Worm (Caenorhabditis elegans) whole organism, L4 larva: ENCODE data around the gene aakg-3.

Experiments
- F49E8.2 ChIP-seq: sonication (generic microtip); optimal IDR thresholded peaks from 2 replicates; lab custom pipeline; 2016; ENCODE audit warnings: missing compliant biosample characterization, mild to moderate bottlenecking, missing genetic modification characterization, borderline replicate concordance
- R02D3.7 ChIP-seq: fragments of 150-350 bp; sonication (generic microtip); optimal IDR thresholded peaks from 3 replicates; lab custom pipeline; 2014; ENCODE audit warnings: missing biosample characterization, missing genetic modification characterization
- T20F7.1 ChIP-seq: fragments of 200-800 bp; sonication (Bioruptor generic); optimal IDR thresholded peaks from 2 replicates; lab custom pipeline; 2018; ENCODE audit warnings: mild to moderate bottlenecking, missing genetic modification characterization, missing compliant biosample characterization
- T26A8.4 ChIP-seq: fragments of 200-800 bp; sonication (Bioruptor generic); IDR thresholded peaks from 2 replicates; pipeline ENCODE4 v1.3.6; 2022; ENCODE audit warnings: missing genetic modification characterization, missing compliant biosample characterization
- Y105C5A.15 ChIP-seq: fragments of 200-800 bp; sonication (Bioruptor generic); IDR thresholded peaks from 2 replicates; pipeline ENCODE4 v1.3.6; 2022; ENCODE audit warnings: missing genetic modification characterization, missing compliant biosample characterization
- aha-1 ChIP-seq: fragments of 150-350 bp; peaks from one replicate; lab custom pipeline; 2014; ENCODE audit warnings: missing biosample characterization, missing genetic modification characterization
- ama-1 ChIP-seq: fragments of 150-350 bp; optimal IDR thresholded peaks from 2 replicates; lab custom pipeline; 2014; ENCODE audit warnings: inconsistent platforms, mixed read lengths
- ceh-20 ChIP-seq: fragments of 200-800 bp; sonication (Bioruptor generic); IDR thresholded peaks from 2 replicates; pipeline ENCODE4 v1.3.6; 2022; ENCODE audit warnings: missing genetic modification reagents, missing genetic modification characterization, missing compliant biosample characterization
- ctbp-1 ChIP-seq: fragments of 200-800 bp; sonication (Bioruptor generic); IDR thresholded peaks from 2 replicates; pipeline ENCODE4 v1.3.6; 2022; ENCODE audit warnings: missing genetic modification reagents, missing genetic modification characterization, missing compliant biosample characterization
- daf-16 ChIP-seq, 3 experiments: sonication (generic microtip); optimal IDR thresholded peaks; 2 replicates each; lab custom pipeline; 2016 to 2017; ENCODE audit warnings: missing genetic modification characterization in 3 of 3, missing genetic modification reagents in 3 of 3, mild to moderate bottlenecking in 2 of 3, missing compliant biosample characterization in 2 of 3, missing biosample characterization in 1 of 3, moderate library complexity in 1 of 3
- dmd-6 ChIP-seq: fragments of 200-800 bp; sonication (Bioruptor generic); IDR thresholded peaks from 2 replicates; pipeline ENCODE4 v1.3.6; 2022; ENCODE audit warnings: missing genetic modification reagents, missing genetic modification characterization, missing compliant biosample characterization
- dpl-1 ChIP-seq: fragments of 150-350 bp; optimal IDR thresholded peaks from 2 replicates; lab custom pipeline; 2014; ENCODE audit warnings: missing biosample characterization, missing genetic modification reagents, missing genetic modification characterization
- dve-1 ChIP-seq: sonication (generic microtip); optimal IDR thresholded peaks from 2 replicates; lab custom pipeline; 2017; ENCODE audit warnings: antibody characterized with exemption, mild to moderate bottlenecking, missing genetic modification characterization, missing compliant biosample characterization; ENCODE audit not compliant: insufficient read depth
- gei-8 ChIP-seq: fragments of 200-800 bp; sonication (Bioruptor generic); optimal IDR thresholded peaks from 2 replicates; lab custom pipeline; 2018; ENCODE audit warnings: mild to moderate bottlenecking, missing genetic modification characterization, missing compliant biosample characterization
- hlh-11 ChIP-seq: fragments of 200-800 bp; sonication (Bioruptor generic); optimal IDR thresholded peaks from 2 replicates; lab custom pipeline; 2018; ENCODE audit warnings: mild to moderate bottlenecking, missing genetic modification characterization, missing compliant biosample characterization
- hlh-30 ChIP-seq: sonication (generic microtip); optimal IDR thresholded peaks from 2 replicates; lab custom pipeline; 2017; ENCODE audit warnings: antibody characterized with exemption, mild to moderate bottlenecking, missing genetic modification characterization, missing compliant biosample characterization; ENCODE audit not compliant: insufficient read depth
- hmg-1.1 ChIP-seq: fragments of 200-800 bp; sonication (Bioruptor generic); IDR thresholded peaks from 2 replicates; pipeline ENCODE4 v1.3.6; 2022; ENCODE audit warnings: missing genetic modification reagents, missing genetic modification characterization, missing compliant biosample characterization
- jun-1 ChIP-seq: fragments of 150-350 bp; optimal IDR thresholded peaks from 2 replicates; lab custom pipeline; 2014; ENCODE audit warnings: missing biosample characterization, missing genetic modification reagents, missing genetic modification characterization
- lin-1 ChIP-seq: fragments of 200-800 bp; sonication (Bioruptor generic); IDR thresholded peaks from 2 replicates; pipeline ENCODE4 v1.3.6; 2022; ENCODE audit warnings: missing genetic modification reagents, missing genetic modification characterization, missing compliant biosample characterization
- madf-5 ChIP-seq, 2 experiments: fragments of 200-800 bp; sonication (Bioruptor generic); IDR thresholded peaks; 2 replicates each; pipeline ENCODE4 v1.3.6; 2022; ENCODE audit warnings: missing compliant biosample characterization in 2 of 2, missing genetic modification characterization in 2 of 2
- madf-9 ChIP-seq: fragments of 200-800 bp; sonication (Bioruptor generic); conservative IDR thresholded peaks from 2 replicates; pipeline ENCODE4 v1.3.6; 2022; ENCODE audit warnings: missing genetic modification reagents, missing genetic modification characterization, missing compliant biosample characterization
- mdt-29 ChIP-seq: fragments of 200-800 bp; sonication (Bioruptor generic); IDR thresholded peaks from 2 replicates; pipeline ENCODE4 v1.3.6; 2022; ENCODE audit warnings: missing genetic modification reagents, missing genetic modification characterization, missing compliant biosample characterization
- mep-1 ChIP-seq: fragments of 150-350 bp; sonication (generic microtip); optimal IDR thresholded peaks from 3 replicates; lab custom pipeline; 2014; ENCODE audit warnings: missing biosample characterization, missing genetic modification characterization
- mxl-3 ChIP-seq: fragments of 200-800 bp; sonication (Bioruptor generic); optimal IDR thresholded peaks from 2 replicates; lab custom pipeline; 2018; ENCODE audit warnings: mild to moderate bottlenecking, missing genetic modification characterization, missing compliant biosample characterization
- nhr-11 ChIP-seq: fragments of 150-350 bp; optimal IDR thresholded peaks from 2 replicates; lab custom pipeline; 2014; ENCODE audit warnings: missing biosample characterization, missing genetic modification characterization
- nhr-237 ChIP-seq: sonication (generic microtip); optimal IDR thresholded peaks from 2 replicates; lab custom pipeline; 2017; ENCODE audit warnings: missing biosample characterization, missing genetic modification characterization
- nhr-28 ChIP-seq: fragments of 150-350 bp; optimal IDR thresholded peaks from 2 replicates; lab custom pipeline; 2014; ENCODE audit warnings: missing biosample characterization, missing genetic modification characterization
- nhr-41 ChIP-seq: fragments of 200-800 bp; sonication (Bioruptor generic); IDR thresholded peaks from 2 replicates; pipeline ENCODE4 v1.3.6; 2022; ENCODE audit warnings: missing genetic modification reagents, missing genetic modification characterization, missing compliant biosample characterization
- nhr-6 ChIP-seq: fragments of 150-350 bp; optimal IDR thresholded peaks from 2 replicates; lab custom pipeline; 2014; ENCODE audit warnings: missing biosample characterization, missing genetic modification characterization
- nhr-77 ChIP-seq: fragments of 150-350 bp; optimal IDR thresholded peaks from 2 replicates; lab custom pipeline; 2014; ENCODE audit warnings: missing biosample characterization, missing genetic modification characterization
- php-3 ChIP-seq: fragments of 200-800 bp; sonication (Bioruptor generic); IDR thresholded peaks from 2 replicates; pipeline ENCODE4 v1.3.6; 2022; ENCODE audit warnings: missing genetic modification reagents, missing genetic modification characterization, missing compliant biosample characterization
- pqm-1 ChIP-seq: sonication (generic microtip); optimal IDR thresholded peaks from 2 replicates; lab custom pipeline; 2017; ENCODE audit warnings: missing biosample characterization, missing genetic modification characterization
- rbr-2 ChIP-seq: sonication (generic microtip); optimal IDR thresholded peaks from 2 replicates; lab custom pipeline; 2016; ENCODE audit warnings: missing genotype, missing genetic modification characterization, missing compliant biosample characterization
- snpc-1.2 ChIP-seq: fragments of 200-800 bp; sonication (Bioruptor generic); IDR thresholded peaks from 2 replicates; pipeline ENCODE4 v1.3.6; 2022; ENCODE audit warnings: missing genetic modification reagents, missing genetic modification characterization, missing compliant biosample characterization
- unc-62 ChIP-seq, 3 experiments: fragments of 150-350 bp in 1 of 3; sonication (generic microtip); optimal IDR thresholded peaks in 2 of 3; peaks in 1 of 3; 1 replicate in 1 of 3; 2 replicates in 2 of 3; lab custom pipeline; 2014 to 2017; ENCODE audit warnings: missing biosample characterization in 3 of 3, missing genetic modification characterization in 3 of 3, missing genetic modification reagents in 3 of 3, missing genotype in 1 of 3
- vab-7 ChIP-seq: fragments of 200-800 bp; sonication (Bioruptor generic); IDR thresholded peaks from 2 replicates; pipeline ENCODE4 v1.3.6; 2022; ENCODE audit warnings: missing genetic modification reagents, missing genetic modification characterization, missing compliant biosample characterization
- zfp-3 ChIP-seq: fragments of 200-800 bp; sonication (Bioruptor generic); conservative IDR thresholded peaks from 2 replicates; pipeline ENCODE4 v1.3.6; 2022; ENCODE audit warnings: missing genetic modification reagents, missing genetic modification characterization, missing compliant biosample characterization

Gene aakg-3

DNA sequence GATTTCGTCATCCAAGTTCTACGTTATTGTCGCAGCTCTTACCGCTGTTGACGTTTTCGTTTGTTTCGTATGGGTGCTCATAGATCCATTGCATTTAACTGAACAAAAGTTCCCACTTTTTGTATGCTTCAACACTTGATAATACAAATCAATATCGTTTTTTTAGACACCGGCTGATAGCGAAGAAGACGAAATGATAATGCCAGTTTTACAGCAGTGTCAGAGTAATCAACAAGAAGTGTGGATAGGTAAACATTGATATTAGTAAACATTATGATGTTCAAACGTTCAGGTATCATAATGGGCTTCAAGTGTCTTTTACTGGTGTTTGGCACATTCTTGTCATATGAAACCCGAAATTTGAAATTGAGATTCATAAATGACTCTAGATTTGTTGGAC is 10.0 kb upstream of the aakg-3 start:
- no peak for TF ChIP-seq Y105C5A.15 (GFP tag; lab: Robert Waterston, UW)
- TF ChIP-seq R02D3.7, result no peak
- TF ChIP-seq vab-7 (GFP tag; lab: Robert Waterston, UW), result no peak
- TF ChIP-seq zfp-3 (GFP tag; lab: Robert Waterston, UW), result no peak
- peak; percentile 33 for TF ChIP-seq nhr-28
- no peak for TF ChIP-seq daf-16 (GFP tag; optimal IDR thresholded peaks at IDR 0.05; lab: Kevin White, UChicago)
- peak; percentile 99 for TF ChIP-seq daf-16 (tag; optimal IDR thresholded peaks at IDR 0.05; lab: Kevin White, UChicago)
- peak; percentile 37 for TF ChIP-seq hlh-11 (tag; lab: Kevin White, UChicago)
- peak; percentile 50 for TF ChIP-seq pqm-1 (tag; lab: Kevin White, UChicago)
- peak; percentile 6 for TF ChIP-seq hlh-30 (tag; lab: Kevin White, UChicago)
- no peak for TF ChIP-seq gei-8 (GFP tag; lab: Kevin White, UChicago)
- TF ChIP-seq madf-9 (GFP tag; lab: Robert Waterston, UW), result no peak
- 0 out of 2 replicates have a peak, but pooled peaks have one; percentile 48 for TF ChIP-seq php-3 (GFP tag; lab: Robert Waterston, UW)
- no peak for TF ChIP-seq hmg-1.1 (GFP tag; lab: Robert Waterston, UW)
- peak; percentile 58 for TF ChIP-seq dve-1 (tag; lab: Kevin White, UChicago)

DNA sequence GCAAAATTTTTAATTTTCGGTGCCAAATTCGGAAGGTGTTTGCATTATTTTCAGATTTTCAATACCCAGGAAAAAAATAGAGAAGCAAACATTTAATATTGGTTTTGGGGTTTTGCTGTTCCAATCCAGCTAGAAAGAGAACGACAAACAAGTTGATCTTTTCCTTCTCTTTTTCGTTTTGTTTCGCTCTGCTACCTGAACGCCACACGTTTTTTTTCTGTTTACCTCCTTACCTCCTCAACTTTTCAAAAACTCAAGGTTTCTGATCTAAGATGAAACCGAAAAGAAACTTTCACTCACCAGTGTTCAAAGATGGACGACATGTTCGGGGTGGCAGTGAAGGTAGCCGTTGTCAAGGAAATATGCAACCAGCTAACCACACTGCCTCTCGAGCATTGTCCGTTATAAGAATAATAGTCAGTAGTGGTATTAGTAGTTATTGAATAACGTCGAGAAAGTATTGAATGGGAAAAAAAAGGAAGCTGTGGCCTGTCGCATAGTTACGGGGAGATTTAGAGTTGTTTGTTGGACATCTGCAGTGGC is 6.7 kb upstream of the aakg-3 start:
- TF ChIP-seq hmg-1.1 (GFP tag; lab: Robert Waterston, UW), result peak; percentile 8
- TF ChIP-seq nhr-11 (tag; lab: Kevin White, UChicago), result no peak

DNA sequence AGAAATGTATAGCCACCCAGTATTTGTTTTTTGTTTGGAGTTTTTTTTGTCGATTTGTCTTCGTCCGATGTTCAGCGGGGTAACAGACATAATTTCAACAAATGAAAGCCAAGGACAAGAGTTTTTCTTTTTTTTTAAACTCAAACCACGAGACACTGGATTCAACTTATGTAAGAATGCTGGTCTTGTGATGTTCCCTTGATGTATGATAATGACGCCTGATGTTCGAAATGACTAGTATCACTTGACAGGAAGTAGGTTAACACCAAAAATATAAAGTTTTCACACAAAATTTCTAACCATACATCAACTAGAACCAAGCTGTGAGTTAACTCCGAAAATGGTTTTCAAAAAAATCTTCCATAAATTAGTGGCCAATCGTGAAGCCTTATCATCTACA is 6.0 kb upstream of the aakg-3 start:
- TF ChIP-seq snpc-1.2 (no peak), hlh-30 (tag; lab: Kevin White, UChicago) (peak; percentile 91), mep-1 (tag; lab: Kevin White, UChicago) (peak; percentile 13), mdt-29 (GFP tag; lab: Robert Waterston, UW) (0 out of 2 replicates have a peak, but pooled peaks have one; percentile 28), dve-1 (tag; lab: Kevin White, UChicago) (peak; percentile 16), nhr-28 (peak; percentile 2), T20F7.1 (GFP tag; lab: Kevin White, UChicago) (no peak), unc-62 (GFP tag; optimal IDR thresholded peaks at IDR 0.05 in 1 of 2; lab: Kevin White, UChicago) (no peak), unc-62 (tag; optimal IDR thresholded peaks at IDR 0.05; lab: Kevin White, UChicago) (no peak), rbr-2 (tag; lab: Kevin White, UChicago) (no peak), dmd-6 (GFP tag; lab: Robert Waterston, UW) (peak; percentile 25; the same call in 1 of the 2 replicates), nhr-41 (GFP tag; lab: Robert Waterston, UW) (no peak)
- TF ChIP-seq, all 104 proteins: peak for 6

DNA sequence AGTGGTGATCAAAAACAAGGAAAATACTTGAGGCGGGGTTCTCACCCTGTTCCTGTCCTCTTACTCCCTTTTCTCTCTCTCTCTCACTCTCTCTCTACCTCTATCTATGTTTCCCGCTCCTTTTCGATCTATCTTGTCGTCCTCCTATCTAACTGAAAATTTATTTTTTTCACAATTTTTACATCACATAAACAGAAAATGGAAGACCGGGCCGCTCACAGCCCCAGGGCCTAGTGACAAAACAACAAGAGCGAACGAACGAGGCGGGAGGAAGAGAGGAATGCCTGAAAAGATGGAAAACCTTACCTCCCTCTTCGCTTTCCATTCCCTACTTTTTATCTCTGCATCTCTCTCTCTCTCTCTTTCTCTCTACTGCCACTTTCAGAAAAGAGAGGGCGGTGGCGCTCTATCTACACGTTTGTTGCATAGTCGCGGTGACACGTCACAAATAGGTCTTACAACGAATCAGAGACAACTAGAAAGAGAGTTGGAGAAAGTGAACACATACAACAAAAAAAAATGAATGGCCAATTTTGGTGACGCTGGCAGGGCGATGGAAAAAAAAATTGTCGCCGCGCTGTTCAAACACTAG is 5.3 kb upstream of the aakg-3 start:
- TF ChIP-seq ctbp-1 (GFP tag; lab: Robert Waterston, UW) (0 out of 2 replicates have a peak, but pooled peaks have one; percentile 14), daf-16 (GFP tag; optimal IDR thresholded peaks at IDR 0.05; lab: Kevin White, UChicago) (no peak), daf-16 (tag; optimal IDR thresholded peaks at IDR 0.05; lab: Kevin White, UChicago) (peak; percentile 90), aha-1 (tag; lab: Kevin White, UChicago) (peak; percentile 64), jun-1 (peak; percentile 2), madf-9 (GFP tag; lab: Robert Waterston, UW) (0 out of 2 replicates have a peak, but pooled peaks have one; percentile 1), F49E8.2 (tag; lab: Kevin White, UChicago) (no peak), mxl-3 (GFP tag; lab: Kevin White, UChicago) (peak; percentile 24), nhr-41 (GFP tag; lab: Robert Waterston, UW) (no peak), hmg-1.1 (GFP tag; lab: Robert Waterston, UW) (0 out of 2 replicates have a peak, but pooled peaks have one; percentile 15), unc-62 (GFP tag; optimal IDR thresholded peaks at IDR 0.05 in 1 of 2; lab: Kevin White, UChicago) (peak in 1 of 2 experiments; percentile 29), unc-62 (tag; optimal IDR thresholded peaks at IDR 0.05; lab: Kevin White, UChicago) (no peak), dve-1 (tag; lab: Kevin White, UChicago) (peak; percentile 55), mep-1 (tag; lab: Kevin White, UChicago) (peak; percentile 44), ceh-20 (no peak), nhr-237 (tag; lab: Kevin White, UChicago) (no peak), php-3 (GFP tag; lab: Robert Waterston, UW) (0 out of 2 replicates have a peak, but pooled peaks have one; percentile 13), madf-5 (GFP tag; IDR thresholded peaks at IDR 0.05; lab: Robert Waterston, UW) (0 out of 4 replicates have a peak, but pooled peaks of 1 of the 2 experiments have one; percentile 30), ama-1 (lab: Kevin White, UChicago) (peak; percentile 1), rbr-2 (tag; lab: Kevin White, UChicago) (no peak), T26A8.4 (peak; percentile 9; the same call in 1 of the 2 replicates), nhr-77 (no peak), pqm-1 (tag; lab: Kevin White, UChicago) (no peak), hlh-11 (tag; lab: Kevin White, UChicago) (peak; percentile 24), lin-1 (no peak), nhr-6 (tag; lab: Kevin White, UChicago) (no peak), dpl-1 (no peak)
